Worm (Caenorhabditis elegans) whole organism, L2 larva: ENCODE results near the gene T25E12.14.

Experiments used
- C34F6.9 ChIP-seq: fragments of 150-350 bp; optimal IDR thresholded peaks from 2 replicates; lab custom pipeline; 2014; ENCODE audit warnings: missing biosample characterization, missing genetic modification characterization
- F13H6.1 ChIP-seq: sonication (generic microtip); optimal IDR thresholded peaks from 2 replicates; lab custom pipeline; 2016; ENCODE audit warnings: missing genetic modification characterization, missing compliant biosample characterization
- Y55F3AM.14 ChIP-seq: fragments of 200-800 bp; sonication (Bioruptor generic); optimal IDR thresholded peaks from 2 replicates; lab custom pipeline; 2018; ENCODE audit warnings: mild to moderate bottlenecking, missing genetic modification characterization, missing compliant biosample characterization
- aly-2 ChIP-seq: fragments of 150-350 bp; optimal IDR thresholded peaks from 2 replicates; lab custom pipeline; 2014; ENCODE audit warnings: missing biosample characterization, missing genetic modification characterization
- ama-1 ChIP-seq: fragments of 150-350 bp; optimal IDR thresholded peaks from 2 replicates; lab custom pipeline; 2018; ENCODE audit warnings: inconsistent platforms
- blmp-1 ChIP-seq: sonication (generic microtip); optimal IDR thresholded peaks from 2 replicates; lab custom pipeline; 2017; ENCODE audit warnings: missing genetic modification characterization, mild to moderate bottlenecking, missing compliant biosample characterization, antibody characterized with exemption, moderate library complexity; ENCODE audit not compliant: insufficient read depth
- ceh-16 ChIP-seq: fragments of 150-350 bp; optimal IDR thresholded peaks from 2 replicates; lab custom pipeline; 2014; ENCODE audit warnings: missing biosample characterization, missing genetic modification characterization
- ceh-82 ChIP-seq: fragments of 150-350 bp; optimal IDR thresholded peaks from 2 replicates; lab custom pipeline; 2014; ENCODE audit warnings: missing biosample characterization, missing genetic modification characterization
- crh-2 ChIP-seq: sonication (generic microtip); optimal IDR thresholded peaks from 2 replicates; lab custom pipeline; 2017; ENCODE audit warnings: missing biosample characterization, missing genetic modification characterization
- elt-3 ChIP-seq: sonication (generic microtip); optimal IDR thresholded peaks from 2 replicates; lab custom pipeline; 2017; ENCODE audit warnings: missing biosample characterization, missing genetic modification characterization
- fos-1 ChIP-seq: fragments of 150-350 bp; optimal IDR thresholded peaks from 2 replicates; lab custom pipeline; 2014; ENCODE audit warnings: missing biosample characterization, missing genetic modification characterization
- gmeb-1 ChIP-seq: fragments of 150-350 bp; optimal IDR thresholded peaks from 2 replicates; lab custom pipeline; 2014; ENCODE audit warnings: missing biosample characterization, missing genetic modification characterization
- lin-39 ChIP-seq: fragments of 150-350 bp; optimal IDR thresholded peaks from 2 replicates; lab custom pipeline; 2014; ENCODE audit warnings: missing biosample characterization, missing genetic modification reagents, missing genetic modification characterization
- lsy-2 ChIP-seq, 2 experiments: fragments of 150-350 bp in 1 of 2; sonication (generic microtip) in 1 of 2; optimal IDR thresholded peaks; 2 replicates each; lab custom pipeline; 2014 to 2017; ENCODE audit warnings: missing biosample characterization in 2 of 2, missing genetic modification characterization in 2 of 2
- mab-5 ChIP-seq: fragments of 150-350 bp; optimal IDR thresholded peaks from 2 replicates; lab custom pipeline; 2014; ENCODE audit warnings: missing biosample characterization, missing genetic modification characterization
- mdl-1 ChIP-seq, 2 experiments: fragments of 150-350 bp in 1 of 2; sonication (generic microtip) in 1 of 2; optimal IDR thresholded peaks; 2 replicates each; lab custom pipeline; 2017; ENCODE audit warnings: missing biosample characterization in 2 of 2, missing genetic modification characterization in 2 of 2
- nhr-10 ChIP-seq: sonication (generic microtip); optimal IDR thresholded peaks from 2 replicates; lab custom pipeline; 2017; ENCODE audit warnings: missing biosample characterization, missing genetic modification characterization
- nhr-11 ChIP-seq: fragments of 150-350 bp; optimal IDR thresholded peaks from 2 replicates; lab custom pipeline; 2014; ENCODE audit warnings: missing biosample characterization, missing genetic modification characterization
- nhr-12 ChIP-seq: fragments of 150-350 bp; optimal IDR thresholded peaks from 2 replicates; lab custom pipeline; 2014; ENCODE audit warnings: missing biosample characterization, missing genetic modification characterization
- nhr-129 ChIP-seq: fragments of 150-350 bp; optimal IDR thresholded peaks from 2 replicates; lab custom pipeline; 2014; ENCODE audit warnings: missing biosample characterization, missing genetic modification characterization
- nhr-21 ChIP-seq: fragments of 150-350 bp; optimal IDR thresholded peaks from 2 replicates; lab custom pipeline; 2014; ENCODE audit warnings: missing biosample characterization, missing genetic modification characterization
- nhr-237 ChIP-seq: fragments of 150-350 bp; optimal IDR thresholded peaks from 2 replicates; lab custom pipeline; 2014; ENCODE audit warnings: missing biosample characterization, missing genetic modification characterization
- nhr-25 ChIP-seq: fragments of 150-350 bp; sonication (generic microtip); optimal IDR thresholded peaks from 3 replicates; lab custom pipeline; 2014; ENCODE audit warnings: missing biosample characterization, missing genetic modification characterization
- nhr-6 ChIP-seq: fragments of 150-350 bp; optimal IDR thresholded peaks from 2 replicates; lab custom pipeline; 2014; ENCODE audit warnings: missing biosample characterization, missing genetic modification characterization
- nhr-77 ChIP-seq: fragments of 150-350 bp; optimal IDR thresholded peaks from 2 replicates; lab custom pipeline; 2014; ENCODE audit warnings: missing biosample characterization, missing genetic modification characterization
- sma-3 ChIP-seq: sonication (generic microtip); optimal IDR thresholded peaks from 2 replicates; lab custom pipeline; 2016; ENCODE audit warnings: missing genetic modification reagents, missing genetic modification characterization, missing compliant biosample characterization
- sma-9 ChIP-seq, 2 experiments: fragments of 150-350 bp in 1 of 2; sonication (generic microtip) in 1 of 2; optimal IDR thresholded peaks; 2 replicates each; lab custom pipeline; 2014 to 2016; ENCODE audit warnings: missing genetic modification characterization in 2 of 2, mild to moderate bottlenecking in 1 of 2, missing biosample characterization in 1 of 2, missing compliant biosample characterization in 1 of 2, missing genetic modification reagents in 1 of 2, moderate library complexity in 1 of 2
- snpc-4 ChIP-seq: fragments of 150-350 bp; optimal IDR thresholded peaks from 2 replicates; lab custom pipeline; 2014; ENCODE audit warnings: missing biosample characterization, missing genetic modification characterization
- unc-39 ChIP-seq: fragments of 150-350 bp; optimal IDR thresholded peaks from 2 replicates; lab custom pipeline; 2014; ENCODE audit warnings: missing biosample characterization, missing genetic modification characterization
- unc-55 ChIP-seq: fragments of 150-350 bp; sonication (generic microtip); optimal IDR thresholded peaks from 3 replicates; lab custom pipeline; 2014; ENCODE audit warnings: missing biosample characterization, missing genetic modification reagents, missing genetic modification characterization
- unc-62 ChIP-seq: fragments of 150-350 bp; optimal IDR thresholded peaks from 2 replicates; lab custom pipeline; 2014; ENCODE audit warnings: missing biosample characterization, missing genetic modification reagents, missing genetic modification characterization
- ztf-11 ChIP-seq: sonication (generic microtip); optimal IDR thresholded peaks from 2 replicates; lab custom pipeline; 2017; ENCODE audit warnings: missing biosample characterization, missing genetic modification characterization

Gene T25E12.14

ce11 chrV:16716574-16716973 lies 10.4 kb upstream of the T25E12.14 start, which contains the start of gene srh-137:
TSS of gene srh-137 (minus strand) at chrV:16716674.
- TF ChIP-seq unc-39 (tag; lab: Kevin White, UChicago) (no peak), nhr-21 (tag; lab: Kevin White, UChicago) (no peak)

ce11 chrV:16723744-16724143 lies 3.3 kb upstream of the T25E12.14 start, which contains the start of gene nhr-112:
TSS of gene nhr-112 (minus strand) at chrV:16723844.
- TF ChIP-seq gmeb-1 (no peak), sma-9 (GFP tag; optimal IDR thresholded peaks at IDR 0.05; lab: Kevin White, UChicago) (no peak), sma-9 (tag; optimal IDR thresholded peaks at IDR 0.05; lab: Kevin White, UChicago) (no peak), ama-1 (lab: Kevin White, UChicago) (no peak), ceh-82 (tag; lab: Kevin White, UChicago) (no peak), Y55F3AM.14 (no peak), aly-2 (tag; lab: Kevin White, UChicago) (no peak)
- TF ChIP-seq, all 48 proteins: peak for 0

ce11 chrV:16724574-16724973 lies 2.4 kb upstream of the T25E12.14 start:
- no peak for TF ChIP-seq ceh-16 (tag; lab: Kevin White, UChicago)
- peak; percentile 42 for TF ChIP-seq nhr-129 (tag; lab: Kevin White, UChicago)
- TF ChIP-seq sma-9 (GFP tag; optimal IDR thresholded peaks at IDR 0.05; lab: Kevin White, UChicago): peak; percentile 75
- TF ChIP-seq sma-9 (tag; optimal IDR thresholded peaks at IDR 0.05; lab: Kevin White, UChicago): no peak
- TF ChIP-seq fos-1 (tag; lab: Kevin White, UChicago): peak; percentile 41

- TF ChIP-seq sma-3 (peak; percentile 31), fos-1 (tag; lab: Kevin White, UChicago) (peak; percentile 95), blmp-1 (tag; lab: Kevin White, UChicago) (no peak), nhr-25 (tag; lab: Kevin White, UChicago) (no peak), gmeb-1 (peak; percentile 16), unc-62 (no peak), sma-9 (GFP tag; optimal IDR thresholded peaks at IDR 0.05; lab: Kevin White, UChicago) (peak; percentile 74), sma-9 (tag; optimal IDR thresholded peaks at IDR 0.05; lab: Kevin White, UChicago) (no peak), crh-2 (tag; lab: Kevin White, UChicago) (peak; percentile 65)
These were observed 1.1 kb upstream of the T25E12.14 start for ce11 chrV:16725955-16726354.

ce11 chrV:16728431-16728830 lies 1.4 kb downstream of the T25E12.14 start, which contains the start of gene fbxa-127:
TSS of gene fbxa-127 (plus strand) at chrV:16728731.
- TF ChIP-seq C34F6.9 (tag; lab: Kevin White, UChicago) (no peak), nhr-237 (tag; lab: Kevin White, UChicago) (no peak), unc-62 (no peak), fos-1 (tag; lab: Kevin White, UChicago) (peak; percentile 60)

- no peak for TF ChIP-seq gmeb-1
- TF ChIP-seq unc-55 (GFP tag; lab: Kevin White, UChicago): no peak
- TF ChIP-seq mab-5 (tag; lab: Kevin White, UChicago): no peak
- no peak for TF ChIP-seq C34F6.9 (tag; lab: Kevin White, UChicago)
- no peak for TF ChIP-seq aly-2 (tag; lab: Kevin White, UChicago)
- TF ChIP-seq snpc-4: no peak
- TF ChIP-seq F13H6.1 (tag; lab: Kevin White, UChicago): no peak
- no peak for TF ChIP-seq nhr-237 (tag; lab: Kevin White, UChicago)
These were observed 2.9 kb downstream of the T25E12.14 start, which contains the start of gene srz-99 for ce11 chrV:16729961-16730360. TSS of gene srz-99 (plus strand) at chrV:16730261.

ce11 chrV:16731600-16731999 lies 4.6 kb downstream of the T25E12.14 start, which contains the start of gene srz-100:
TSS of gene srz-100 (plus strand) at chrV:16731900.
- TF ChIP-seq nhr-12 (tag; lab: Kevin White, UChicago): no peak
- no peak for TF ChIP-seq lsy-2 (tag; optimal IDR thresholded peaks at IDR 0.05; lab: Kevin White, UChicago)
- no peak for TF ChIP-seq crh-2 (tag; lab: Kevin White, UChicago)
- no peak for TF ChIP-seq mdl-1 (tag; optimal IDR thresholded peaks at IDR 0.05; lab: Kevin White, UChicago)
- TF ChIP-seq nhr-25 (tag; lab: Kevin White, UChicago): no peak
- no peak for TF ChIP-seq unc-55 (GFP tag; lab: Kevin White, UChicago)
- no peak for TF ChIP-seq mab-5 (tag; lab: Kevin White, UChicago)
- TF ChIP-seq nhr-10 (tag; lab: Kevin White, UChicago): no peak
- TF ChIP-seq snpc-4: no peak
- no peak for TF ChIP-seq nhr-237 (tag; lab: Kevin White, UChicago)
- TF ChIP-seq nhr-21 (tag; lab: Kevin White, UChicago): no peak
- no peak for TF ChIP-seq nhr-11
- no peak for TF ChIP-seq nhr-6 (tag; lab: Kevin White, UChicago)
- TF ChIP-seq nhr-77 (tag; lab: Kevin White, UChicago): no peak
- TF ChIP-seq elt-3: no peak
- no peak for TF ChIP-seq ama-1 (lab: Kevin White, UChicago)
- no peak for TF ChIP-seq lin-39
- TF ChIP-seq ztf-11 (tag; lab: Kevin White, UChicago): no peak
- no peak for TF ChIP-seq F13H6.1 (tag; lab: Kevin White, UChicago)
